Worm (Caenorhabditis elegans) whole organism, late embryonic: ENCODE results near the gene cdr-2.

ENCODE experiments used
- C08G9.2 ChIP-seq: sonication (generic microtip); optimal IDR thresholded peaks from 2 replicates; lab custom pipeline; 2016; ENCODE audit warnings: mild to moderate bottlenecking, missing genetic modification characterization, moderate library complexity, missing compliant biosample characterization
- K09A11.1 ChIP-seq: sonication (generic microtip); optimal IDR thresholded peaks from 2 replicates; lab custom pipeline; 2017; ENCODE audit warnings: antibody characterized with exemption, mild to moderate bottlenecking, missing genetic modification characterization, missing compliant biosample characterization; ENCODE audit not compliant: insufficient read depth
- ama-1 ChIP-seq: fragments of 150-350 bp; optimal IDR thresholded peaks from 2 replicates; lab custom pipeline; 2014
- ceh-9 ChIP-seq: sonication (generic microtip); optimal IDR thresholded peaks from 2 replicates; lab custom pipeline; 2016; ENCODE audit warnings: mild to moderate bottlenecking, missing genetic modification characterization, inconsistent platforms, missing compliant biosample characterization
- ets-4 ChIP-seq: sonication (generic microtip); optimal IDR thresholded peaks from 2 replicates; lab custom pipeline; 2016; ENCODE audit warnings: missing genetic modification characterization, missing compliant biosample characterization
- fkh-10 ChIP-seq: fragments of 150-350 bp; optimal IDR thresholded peaks from 2 replicates; lab custom pipeline; 2014; ENCODE audit warnings: missing biosample characterization, missing genetic modification reagents, missing genetic modification characterization
- gmeb-2 ChIP-seq: sonication (generic microtip); optimal IDR thresholded peaks from 2 replicates; lab custom pipeline; 2016; ENCODE audit warnings: missing genetic modification characterization, inconsistent platforms, missing compliant biosample characterization
- hlh-30 ChIP-seq: sonication (generic microtip); optimal IDR thresholded peaks from 2 replicates; lab custom pipeline; 2017; ENCODE audit warnings: antibody characterized with exemption, missing genetic modification characterization, missing compliant biosample characterization; ENCODE audit not compliant: insufficient read depth
- hlh-6 ChIP-seq: sonication (generic microtip); optimal IDR thresholded peaks from 2 replicates; lab custom pipeline; 2016; ENCODE audit warnings: missing genotype, missing genetic modification characterization, missing compliant biosample characterization
- mec-3 ChIP-seq: sonication (generic microtip); optimal IDR thresholded peaks from 2 replicates; lab custom pipeline; 2016; ENCODE audit warnings: borderline replicate concordance, missing genetic modification characterization, missing compliant biosample characterization
- nfya-1 ChIP-seq: sonication (generic microtip); optimal IDR thresholded peaks from 2 replicates; lab custom pipeline; 2017; ENCODE audit warnings: missing genetic modification characterization, mild to moderate bottlenecking, missing compliant biosample characterization, antibody characterized with exemption, moderate library complexity
- syd-9 ChIP-seq: sonication (generic microtip); optimal IDR thresholded peaks from 2 replicates; lab custom pipeline; 2016; ENCODE audit warnings: mild to moderate bottlenecking, missing genetic modification characterization, moderate library complexity, missing compliant biosample characterization
- unc-86 ChIP-seq: sonication (generic microtip); optimal IDR thresholded peaks from 2 replicates; lab custom pipeline; 2016; ENCODE audit warnings: missing genetic modification characterization, missing compliant biosample characterization

DNA sequence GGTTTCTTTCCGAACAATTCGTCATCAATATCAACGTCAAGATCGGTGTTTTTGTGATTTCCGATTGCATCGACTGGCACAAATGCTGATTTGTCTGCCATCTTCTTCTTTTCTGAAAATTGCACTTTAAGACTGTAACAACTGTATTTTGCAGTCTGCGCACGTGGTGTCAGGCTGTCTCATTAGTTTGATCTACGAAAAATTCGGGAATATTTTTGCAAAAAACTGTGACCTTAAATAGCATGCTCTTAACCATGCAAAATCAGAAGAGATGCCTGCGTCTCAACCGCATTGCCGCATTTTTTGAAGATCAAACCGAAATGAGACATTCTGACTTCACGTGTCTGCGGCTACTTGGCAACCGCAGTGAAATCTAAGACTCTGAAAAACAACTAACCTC, 14.1 kb downstream of the cdr-2 start, which contains the start of gene K01D12.7:
- TF ChIP-seq mec-3 (tag; lab: Kevin White, UChicago) (no peak), nfya-1 (tag; lab: Kevin White, UChicago) (no peak), hlh-30 (no peak), ceh-9 (tag; lab: Kevin White, UChicago) (no peak), ama-1 (lab: Kevin White, UChicago) (no peak), gmeb-2 (tag; lab: Kevin White, UChicago) (no peak), K09A11.1 (tag; lab: Kevin White, UChicago) (no peak), syd-9 (tag; lab: Kevin White, UChicago) (no peak), unc-86 (no peak), fkh-10 (GFP tag; lab: Kevin White, UChicago) (no peak), ets-4 (no peak), hlh-6 (tag; lab: Kevin White, UChicago) (no peak), C08G9.2 (tag; lab: Kevin White, UChicago) (no peak)
